Worm (Caenorhabditis elegans): ENCODE measurements around the gene ins-21.

ins-21 gene

ce11 chrIII:10018007-10018406 is 5.5 kb upstream of the ins-21 start:
- no peak for TF ChIP-seq nhr-77 (tag; optimal IDR thresholded peaks at IDR 0.05)
- no peak for TF ChIP-seq sem-4 (tag; optimal IDR thresholded peaks at IDR 0.05)

ce11 chrIII:10025989-10026388 is 2.4 kb downstream of the ins-21 start, which contains the start of gene ins-22:
TSS of gene ins-22 (plus strand) at chrIII:10026289.
- TF ChIP-seq mdl-1 (tag; optimal IDR thresholded peaks at IDR 0.05) (no peak), ceh-82 (tag; optimal IDR thresholded peaks at IDR 0.05) (no peak), alr-1 (tag; optimal IDR thresholded peaks at IDR 0.05) (no peak), unc-62 (GFP tag; optimal IDR thresholded peaks at IDR 0.05) (no peak), Y55F3AM.14 (GFP tag; optimal IDR thresholded peaks at IDR 0.05) (no peak), ceh-16 (tag; optimal IDR thresholded peaks at IDR 0.05) (no peak), blmp-1 (tag; optimal IDR thresholded peaks at IDR 0.05; ENCODE audit: insufficient read depth) (no peak)

- no peak for TF ChIP-seq mab-5 (tag; optimal IDR thresholded peaks at IDR 0.05)
- TF ChIP-seq R02D3.7 (tag; optimal IDR thresholded peaks at IDR 0.05): no peak
- TF ChIP-seq unc-55 (GFP tag; optimal IDR thresholded peaks at IDR 0.05): no peak
- no peak for TF ChIP-seq nhr-129 (tag; optimal IDR thresholded peaks at IDR 0.05)
- TF ChIP-seq skn-1 (tag; optimal IDR thresholded peaks at IDR 0.05): no peak
- no peak for TF ChIP-seq unc-39 (tag; optimal IDR thresholded peaks at IDR 0.05)
- no peak for TF ChIP-seq nhr-6 (tag; optimal IDR thresholded peaks at IDR 0.05)
- TF ChIP-seq sem-4 (tag; optimal IDR thresholded peaks at IDR 0.05): no peak
- TF ChIP-seq alr-1 (tag; optimal IDR thresholded peaks at IDR 0.05): no peak
- no peak for TF ChIP-seq lsy-2 (tag; optimal IDR thresholded peaks at IDR 0.05)
Observed at ce11 chrIII:10027947-10028346, 4.4 kb downstream of the ins-21 start, which contains the start of gene ins-23. TSS of gene ins-23 (plus strand) at chrIII:10028247.

ce11 chrIII:10030549-10030948 is 7.0 kb downstream of the ins-21 start, which contains the start of gene M04D8.4:
TSS of gene M04D8.4 (minus strand) at chrIII:10030649.
- no peak for TF ChIP-seq lin-39 (tag; optimal IDR thresholded peaks at IDR 0.05)
- TF ChIP-seq sem-4 (tag; optimal IDR thresholded peaks at IDR 0.05): no peak
- no peak for TF ChIP-seq unc-62 (GFP tag; optimal IDR thresholded peaks at IDR 0.05)
- no peak for TF ChIP-seq skn-1 (tag; optimal IDR thresholded peaks at IDR 0.05)
- no peak for TF ChIP-seq mdl-1 (tag; optimal IDR thresholded peaks at IDR 0.05)
- TF ChIP-seq crh-2 (tag; optimal IDR thresholded peaks at IDR 0.05): no peak
- TF ChIP-seq mbf-1 (tag; optimal IDR thresholded peaks at IDR 0.05): no peak
- TF ChIP-seq aly-2 (tag; optimal IDR thresholded peaks at IDR 0.05): no peak
- no peak for TF ChIP-seq C34F6.9 (tag; optimal IDR thresholded peaks at IDR 0.05)
- TF ChIP-seq nhr-237 (tag; optimal IDR thresholded peaks at IDR 0.05): no peak
- TF ChIP-seq F13H6.1 (tag; optimal IDR thresholded peaks at IDR 0.05): no peak
- no peak for TF ChIP-seq nhr-23 (tag; optimal IDR thresholded peaks at IDR 0.05)
- no peak for TF ChIP-seq nhr-21 (tag; optimal IDR thresholded peaks at IDR 0.05)
- no peak for TF ChIP-seq elt-3 (tag; optimal IDR thresholded peaks at IDR 0.05)

- TF ChIP-seq nhr-11 (tag; optimal IDR thresholded peaks at IDR 0.05) (no peak), ZK546.5 (tag; optimal IDR thresholded peaks at IDR 0.05) (no peak)
Observed at ce11 chrIII:10033213-10033612, 9.7 kb downstream of the ins-21 start, which contains the start of gene M04D8.5. TSS of gene M04D8.5 (minus strand) at chrIII:10033313.

ce11 chrIII:10033881-10034280 is 10.3 kb downstream of the ins-21 start, which contains the start of gene M04D8.8:
TSS of gene M04D8.8 (plus strand) at chrIII:10034181.
- TF ChIP-seq nhr-129 (tag; optimal IDR thresholded peaks at IDR 0.05): no peak

- TF ChIP-seq nhr-21 (tag; optimal IDR thresholded peaks at IDR 0.05): peak; percentile 24
- no peak for TF ChIP-seq mbf-1 (tag; optimal IDR thresholded peaks at IDR 0.05)
Observed at ce11 chrIII:10035783-10036182, 12.2 kb downstream of the ins-21 start, which contains the start of gene xbx-3. TSS of gene xbx-3 (plus strand) at chrIII:10035945.

ce11 chrIII:10037150-10037549 is 13.6 kb downstream of the ins-21 start, which contains the start of gene M04D8.7:
TSS of gene M04D8.7 (plus strand) at chrIII:10037450.
- no peak for TF ChIP-seq lsy-2 (tag; optimal IDR thresholded peaks at IDR 0.05)
- no peak for TF ChIP-seq blmp-1 (tag; optimal IDR thresholded peaks at IDR 0.05; ENCODE audit: insufficient read depth)
- TF ChIP-seq nhr-21 (tag; optimal IDR thresholded peaks at IDR 0.05): no peak
- no peak for TF ChIP-seq mab-5 (tag; optimal IDR thresholded peaks at IDR 0.05)
- no peak for TF ChIP-seq ama-1 (optimal IDR thresholded peaks at IDR 0.05)
- TF ChIP-seq dmd-4 (tag; optimal IDR thresholded peaks at IDR 0.05): no peak
- TF ChIP-seq sem-4 (tag; optimal IDR thresholded peaks at IDR 0.05): no peak
- no peak for TF ChIP-seq unc-55 (GFP tag; optimal IDR thresholded peaks at IDR 0.05)
- TF ChIP-seq C34F6.9 (tag; optimal IDR thresholded peaks at IDR 0.05): no peak
- TF ChIP-seq alr-1 (tag; optimal IDR thresholded peaks at IDR 0.05): no peak
- TF ChIP-seq ztf-1 (GFP tag; conservative IDR thresholded peaks at IDR 0.05): no peak
- TF ChIP-seq nhr-25 (tag; optimal IDR thresholded peaks at IDR 0.05): no peak
- no peak for TF ChIP-seq peb-1 (tag; optimal IDR thresholded peaks at IDR 0.05)
- TF ChIP-seq zag-1 (tag; optimal IDR thresholded peaks at IDR 0.05): no peak
- no peak for TF ChIP-seq unc-62 (GFP tag; optimal IDR thresholded peaks at IDR 0.05)
- TF ChIP-seq nhr-11 (tag; optimal IDR thresholded peaks at IDR 0.05): no peak
- TF ChIP-seq skn-1 (tag; optimal IDR thresholded peaks at IDR 0.05): no peak
- no peak for TF ChIP-seq R02D3.7 (tag; optimal IDR thresholded peaks at IDR 0.05)

Measured in whole organism, L2 larva.